Worm (Caenorhabditis elegans) whole organism, L1 larva: ENCODE results near the gene cbd-1.

Experiments used
- Y116A8C.19 ChIP-seq: sonication (generic microtip); optimal IDR thresholded peaks from 2 replicates; lab custom pipeline; 2016; ENCODE audit warnings: missing compliant biosample characterization, missing genetic modification characterization, borderline replicate concordance
- aha-1 ChIP-seq: fragments of 150-350 bp; optimal IDR thresholded peaks from 2 replicates; lab custom pipeline; 2014; ENCODE audit warnings: missing biosample characterization, missing genetic modification characterization
- ama-1 ChIP-seq: fragments of 150-350 bp; optimal IDR thresholded peaks from 2 replicates; lab custom pipeline; 2014
- blmp-1 ChIP-seq: fragments of 150-350 bp; optimal IDR thresholded peaks from 2 replicates; lab custom pipeline; 2014; ENCODE audit warnings: missing biosample characterization, missing genetic modification characterization
- dpl-1 ChIP-seq, 3 experiments: fragments of 150-350 bp in 2 of 3; sonication (generic microtip) in 1 of 3; optimal IDR thresholded peaks; 2 replicates each; lab custom pipeline; 2014 to 2017; ENCODE audit warnings: missing biosample characterization in 3 of 3, missing genetic modification characterization in 3 of 3, missing genetic modification reagents in 3 of 3
- efl-1 ChIP-seq, 4 experiments: fragments of 150-350 bp; optimal IDR thresholded peaks in 3 of 4; peaks in 1 of 4; 1 replicate in 1 of 4; 2 replicates in 3 of 4; lab custom pipeline; 2014; ENCODE audit warnings: missing biosample characterization in 2 of 4, missing genetic modification characterization in 2 of 4, missing genetic modification reagents in 2 of 4
- egl-27 ChIP-seq, 2 experiments: fragments of 150-350 bp in 1 of 2; sonication (generic microtip); optimal IDR thresholded peaks; 3 replicates each; lab custom pipeline; 2017 to 2018; ENCODE audit warnings: missing biosample characterization in 2 of 2, missing genetic modification characterization in 2 of 2, missing genetic modification reagents in 2 of 2
- lin-13 ChIP-seq: fragments of 150-350 bp; optimal IDR thresholded peaks from 2 replicates; lab custom pipeline; 2014; ENCODE audit warnings: missing biosample characterization, missing genetic modification reagents, missing genetic modification characterization
- lin-39 ChIP-seq: fragments of 150-350 bp; optimal IDR thresholded peaks from 2 replicates; lab custom pipeline; 2014; ENCODE audit warnings: missing biosample characterization, missing genetic modification reagents, missing genetic modification characterization
- nhr-12 ChIP-seq: sonication (generic microtip); optimal IDR thresholded peaks from 2 replicates; lab custom pipeline; 2017; ENCODE audit warnings: missing biosample characterization, missing genetic modification characterization
- nhr-77 ChIP-seq: fragments of 150-350 bp; optimal IDR thresholded peaks from 2 replicates; lab custom pipeline; 2014; ENCODE audit warnings: missing biosample characterization, missing genetic modification characterization
- nhr-85 ChIP-seq: sonication (generic microtip); peaks from one replicate; lab custom pipeline; 2016; ENCODE audit warnings: missing genetic modification characterization, inconsistent platforms, missing compliant biosample characterization
- tbx-2 ChIP-seq: sonication (generic microtip); optimal IDR thresholded peaks from 2 replicates; lab custom pipeline; 2016; ENCODE audit warnings: missing genetic modification characterization, missing compliant biosample characterization
- unc-86 ChIP-seq: sonication (generic microtip); optimal IDR thresholded peaks from 2 replicates; lab custom pipeline; 2016; ENCODE audit warnings: missing genetic modification characterization, missing compliant biosample characterization

DNA sequence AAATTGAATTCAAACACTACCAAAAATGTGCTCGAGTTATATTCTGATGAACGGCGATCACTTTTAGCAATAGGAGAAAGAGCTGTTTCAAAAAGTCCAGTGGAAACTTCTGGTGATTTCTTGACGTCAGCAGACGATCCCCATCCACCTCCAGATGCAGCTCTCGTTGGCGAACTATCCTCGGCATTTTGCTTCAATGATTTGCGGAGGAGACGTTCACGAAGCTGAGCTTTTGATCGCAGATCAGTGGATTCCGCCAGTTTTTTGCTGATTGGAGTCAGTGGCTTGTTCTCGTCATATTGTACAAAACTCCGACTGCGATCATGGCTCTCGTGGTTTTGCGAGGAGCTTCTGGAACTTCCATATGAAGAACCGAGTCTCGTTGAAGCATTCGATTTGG lies 36.6 kb upstream of the cbd-1 start:
- TF ChIP-seq Y116A8C.19 (tag; lab: Kevin White, UChicago) (no peak), blmp-1 (tag; lab: Kevin White, UChicago) (no peak), dpl-1 (GFP tag; optimal IDR thresholded peaks at IDR 0.05; lab: Kevin White, UChicago) (no peak), lin-13 (GFP tag; lab: Kevin White, UChicago) (no peak), nhr-12 (tag; lab: Kevin White, UChicago) (no peak), unc-86 (tag; lab: Kevin White, UChicago) (no peak), nhr-85 (tag; lab: Kevin White, UChicago) (no peak), egl-27 (tag; optimal IDR thresholded peaks at IDR 0.05; lab: Kevin White, UChicago) (no peak), efl-1 (optimal IDR thresholded peaks at IDR 0.05; lab: Kevin White, UChicago) (no peak), efl-1 (GFP tag; optimal IDR thresholded peaks at IDR 0.05 in 1 of 2; lab: Kevin White, UChicago) (no peak), ama-1 (lab: Kevin White, UChicago) (no peak), nhr-77 (tag; lab: Kevin White, UChicago) (no peak), lin-39 (tag; lab: Kevin White, UChicago) (no peak), aha-1 (no peak), tbx-2 (tag; lab: Kevin White, UChicago) (no peak)
